Fruit fly (Drosophila melanogaster) whole organism, wandering third instar larva: Measurements from ENCODE around the gene upd2.

Experiments
- Abd-B ChIP-seq: fragments of >200 bp; optimal IDR thresholded peaks from 2 replicates; lab custom pipeline; 2017; ENCODE audit warnings: missing biosample characterization, missing genetic modification characterization
- CG32264 ChIP-seq: fragments of 200-800 bp; sonication (Bioruptor generic); optimal IDR thresholded peaks from 2 replicates; lab custom pipeline; 2016; ENCODE audit warnings: missing biosample characterization, missing genetic modification characterization
- CG9705 ChIP-seq: fragments of 200-800 bp; sonication (Bioruptor generic); optimal IDR thresholded peaks from 2 replicates; lab custom pipeline; 2018; ENCODE audit warnings: missing biosample characterization, mild to moderate bottlenecking, missing genetic modification characterization
- CrebA ChIP-seq: fragments of 200-800 bp; sonication (Bioruptor generic); optimal IDR thresholded peaks from 2 replicates; lab custom pipeline; 2016; ENCODE audit warnings: missing biosample characterization, mild to moderate bottlenecking, missing genetic modification characterization, borderline replicate concordance
- Dfd ChIP-seq: fragments of >200 bp; optimal IDR thresholded peaks from 2 replicates; lab custom pipeline; 2017; ENCODE audit warnings: missing biosample characterization, missing genetic modification characterization
- Dif ChIP-seq: fragments of 200-275, 200-300 bp; sonication (Bioruptor generic); optimal IDR thresholded peaks from 2 replicates; lab custom pipeline; 2018; ENCODE audit warnings: missing biosample characterization, missing genetic modification characterization; ENCODE audit not compliant: partially characterized antibody
- HLH106 ChIP-seq: fragments of 200-800 bp; optimal IDR thresholded peaks from 3 replicates; lab custom pipeline; 2019; ENCODE audit warnings: missing biosample characterization, mild to moderate bottlenecking, missing genetic modification characterization, moderate library complexity
- Hnf4 ChIP-seq: fragments of 200-800 bp; sonication (Bioruptor generic); optimal IDR thresholded peaks from 2 replicates; lab custom pipeline; 2016; ENCODE audit warnings: missing biosample characterization, mild to moderate bottlenecking, missing genetic modification characterization
- Hr78 ChIP-seq: fragments of >200 bp; optimal IDR thresholded peaks from 2 replicates; lab custom pipeline; 2017; ENCODE audit warnings: missing biosample characterization, missing genetic modification characterization
- Hr83 ChIP-seq: fragments of 200-300 bp; sonication (Bioruptor generic); optimal IDR thresholded peaks from 2 replicates; lab custom pipeline; 2016; ENCODE audit warnings: missing biosample characterization, mild to moderate bottlenecking, missing genetic modification characterization, moderate library complexity; ENCODE audit not compliant: poor library complexity, severe bottlenecking
- Jra ChIP-seq: sonication (Bioruptor generic); optimal IDR thresholded peaks from 2 replicates; lab custom pipeline; 2016; ENCODE audit warnings: missing biosample characterization, missing genetic modification characterization
- Mio ChIP-seq: sonication (Bioruptor generic); optimal IDR thresholded peaks from 2 replicates; lab custom pipeline; 2016; ENCODE audit warnings: missing biosample characterization, missing genetic modification characterization
- Myc ChIP-seq: fragments of >200 bp; optimal IDR thresholded peaks from 2 replicates; lab custom pipeline; 2017
- N ChIP-seq: fragments of >200 bp; optimal IDR thresholded peaks from 2 replicates; lab custom pipeline; 2018; ENCODE audit warnings: missing biosample characterization, missing external identifiers, missing genetic modification characterization
- OdsH ChIP-seq: fragments of 200-800 bp; sonication (Bioruptor generic); optimal IDR thresholded peaks from 2 replicates; lab custom pipeline; 2016; ENCODE audit warnings: missing biosample characterization, mild to moderate bottlenecking, missing genetic modification characterization
- Rel ChIP-seq, 2 experiments: fragments of 200-800 bp; sonication (Bioruptor generic) in 1 of 2; optimal IDR thresholded peaks; 2 replicates in 1 of 2; 3 replicates in 1 of 2; lab custom pipeline; 2016 to 2019; ENCODE audit warnings: mild to moderate bottlenecking in 2 of 2, missing biosample characterization in 2 of 2, missing genetic modification characterization in 2 of 2, moderate library complexity in 1 of 2
- Sp1 ChIP-seq: fragments of 200-800 bp; sonication (Bioruptor generic); optimal IDR thresholded peaks from 3 replicates; lab custom pipeline; 2019; ENCODE audit warnings: missing biosample characterization, mild to moderate bottlenecking, missing genetic modification characterization, moderate library complexity
- Vsx2 ChIP-seq: fragments of 200-300, 225-300 bp; sonication (Bioruptor generic); optimal IDR thresholded peaks from 2 replicates; lab custom pipeline; 2018; ENCODE audit warnings: missing biosample characterization, missing genetic modification characterization; ENCODE audit not compliant: partially characterized antibody
- br ChIP-seq: fragments of 200-800 bp; sonication (Bioruptor generic); optimal IDR thresholded peaks from 2 replicates; lab custom pipeline; 2016; ENCODE audit warnings: missing biosample characterization, missing genetic modification characterization
- brk ChIP-seq: fragments of 200-800 bp; sonication (Bioruptor generic); optimal IDR thresholded peaks from 2 replicates; lab custom pipeline; 2016; ENCODE audit warnings: missing biosample characterization, mild to moderate bottlenecking, missing genetic modification characterization
- dl ChIP-seq, 2 experiments: fragments of 175-275, 200-275 bp in 1 of 2; fragments of 200-275 bp in 1 of 2; sonication (Bioruptor generic); optimal IDR thresholded peaks; lab custom pipeline; 2018; ENCODE audit warnings: mild to moderate bottlenecking in 2 of 2, missing biosample characterization in 2 of 2, missing genetic modification characterization in 2 of 2, moderate library complexity in 2 of 2; ENCODE audit not compliant: partially characterized antibody in 2 of 2, insufficient read depth in 1 of 2
- dmrt93B ChIP-seq: fragments of 200-800 bp; sonication (Bioruptor generic); optimal IDR thresholded peaks from 2 replicates; lab custom pipeline; 2018; ENCODE audit warnings: missing biosample characterization, mild to moderate bottlenecking, missing genetic modification characterization
- dsf ChIP-seq: sonication (Bioruptor generic); optimal IDR thresholded peaks from 2 replicates; lab custom pipeline; 2016; ENCODE audit warnings: missing biosample characterization, missing genetic modification characterization, borderline replicate concordance
- ey ChIP-seq: fragments of 200-800 bp; sonication (Bioruptor generic); optimal IDR thresholded peaks from 2 replicates; lab custom pipeline; 2016; ENCODE audit warnings: missing biosample characterization, missing genetic modification characterization
- fru ChIP-seq: fragments of 200-800 bp; sonication (Bioruptor generic); optimal IDR thresholded peaks from 3 replicates; lab custom pipeline; 2016; ENCODE audit warnings: missing biosample characterization, mild to moderate bottlenecking, missing genetic modification characterization
- h ChIP-seq: fragments of 200-800 bp; sonication (Bioruptor generic); optimal IDR thresholded peaks from 3 replicates; lab custom pipeline; 2016; ENCODE audit warnings: missing biosample characterization, mild to moderate bottlenecking, missing genetic modification characterization
- jim ChIP-seq: fragments of 175-275, 200-325 bp; sonication (Bioruptor generic); optimal IDR thresholded peaks from 2 replicates; lab custom pipeline; 2016; ENCODE audit warnings: missing biosample characterization, mild to moderate bottlenecking, missing genetic modification characterization
- pan ChIP-seq: fragments of >200 bp; optimal IDR thresholded peaks from 2 replicates; lab custom pipeline; 2017
- psq ChIP-seq: fragments of 200-800 bp; sonication (Bioruptor generic); optimal IDR thresholded peaks from 3 replicates; lab custom pipeline; 2017; ENCODE audit warnings: missing biosample characterization, mild to moderate bottlenecking, missing genetic modification characterization, moderate library complexity
- rgr ChIP-seq: fragments of 200-800 bp; sonication (Bioruptor generic); optimal IDR thresholded peaks from 3 replicates; lab custom pipeline; 2016; ENCODE audit warnings: missing biosample characterization, mild to moderate bottlenecking, missing genetic modification characterization
- sage ChIP-seq: fragments of 200-800 bp; sonication (Bioruptor generic); optimal IDR thresholded peaks from 2 replicates; lab custom pipeline; 2016; ENCODE audit warnings: missing biosample characterization, mild to moderate bottlenecking, missing genetic modification characterization
- sv ChIP-seq: fragments of 200-800 bp; sonication (Bioruptor generic); optimal IDR thresholded peaks from 3 replicates; lab custom pipeline; 2016; ENCODE audit warnings: missing biosample characterization, missing genetic modification characterization
- tai ChIP-seq: sonication (Bioruptor generic); optimal IDR thresholded peaks from 2 replicates; lab custom pipeline; 2016; ENCODE audit warnings: missing biosample characterization, missing genetic modification characterization
- usp ChIP-seq: fragments of >200 bp; optimal IDR thresholded peaks from 2 replicates; lab custom pipeline; 2017; ENCODE audit warnings: missing biosample characterization, missing genetic modification characterization
- woc ChIP-seq: sonication (Bioruptor generic); optimal IDR thresholded peaks from 2 replicates; lab custom pipeline; 2016; ENCODE audit warnings: missing biosample characterization, mild to moderate bottlenecking, missing genetic modification characterization

upd2 gene

DNA sequence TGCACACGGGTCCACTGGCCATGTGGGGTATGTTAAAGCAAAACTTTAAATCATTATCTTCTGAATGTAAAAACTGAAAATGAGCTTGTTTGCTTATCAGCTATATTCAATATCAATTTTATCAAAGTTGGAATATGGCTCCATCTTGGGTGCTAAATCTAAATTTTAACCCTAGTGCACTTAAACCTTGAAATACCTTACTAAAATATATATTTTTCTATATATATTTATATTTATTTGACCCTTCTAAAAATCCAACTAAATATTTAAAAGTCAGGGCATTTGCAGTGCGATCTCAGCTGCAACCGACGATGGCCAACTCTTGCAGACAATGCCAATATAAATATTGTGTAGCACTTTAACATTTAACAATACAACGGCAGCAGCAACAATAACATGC lies 19.1 kb upstream of the upd2 start:
- TF ChIP-seq rgr (GFP tag; lab: Kevin White, UChicago), result no peak
- no peak for TF ChIP-seq brk (GFP tag; lab: Kevin White, UChicago)
- TF ChIP-seq HLH106 (tag; lab: Kevin White, UChicago), result peak; percentile 4

DNA sequence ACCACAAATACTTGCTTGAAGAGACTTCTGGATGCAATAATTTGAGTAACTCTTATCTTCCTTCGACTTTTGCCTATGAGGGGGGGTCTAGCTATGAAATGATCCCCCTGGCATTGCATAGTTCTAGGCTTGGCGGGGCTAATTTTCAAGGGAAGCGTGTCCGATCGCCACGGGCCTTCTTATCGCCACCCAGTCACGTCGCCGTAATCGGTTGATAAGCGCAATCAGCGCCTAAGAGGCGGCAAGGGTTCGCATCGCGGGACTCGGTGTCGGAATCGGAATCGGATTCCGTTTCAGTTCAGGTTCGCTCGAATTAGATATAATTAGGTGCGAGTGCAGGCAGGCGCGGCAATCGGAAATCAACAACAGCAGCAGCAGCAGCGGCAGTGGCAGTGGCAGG lies 18.4 kb upstream of the upd2 start:
- TF ChIP-seq Dfd, result no peak
- TF ChIP-seq dmrt93B (GFP tag; lab: Kevin White, UChicago), result no peak
- TF ChIP-seq CG32264 (GFP tag; lab: Kevin White, UChicago), result no peak
- TF ChIP-seq Sp1 (GFP tag; lab: Kevin White, UChicago), result no peak
- TF ChIP-seq CG9705, result no peak
- TF ChIP-seq tai (GFP tag; lab: Kevin White, UChicago), result no peak
- no peak for TF ChIP-seq usp (GFP tag; lab: Kevin White, UChicago)
- no peak for TF ChIP-seq Hr78 (GFP tag; lab: Kevin White, UChicago)
- TF ChIP-seq Abd-B (GFP tag; lab: Kevin White, UChicago), result no peak
- TF ChIP-seq CrebA (GFP tag; lab: Kevin White, UChicago), result no peak
- no peak for TF ChIP-seq woc
- no peak for TF ChIP-seq N (GFP tag; lab: Kevin White, UChicago)

DNA sequence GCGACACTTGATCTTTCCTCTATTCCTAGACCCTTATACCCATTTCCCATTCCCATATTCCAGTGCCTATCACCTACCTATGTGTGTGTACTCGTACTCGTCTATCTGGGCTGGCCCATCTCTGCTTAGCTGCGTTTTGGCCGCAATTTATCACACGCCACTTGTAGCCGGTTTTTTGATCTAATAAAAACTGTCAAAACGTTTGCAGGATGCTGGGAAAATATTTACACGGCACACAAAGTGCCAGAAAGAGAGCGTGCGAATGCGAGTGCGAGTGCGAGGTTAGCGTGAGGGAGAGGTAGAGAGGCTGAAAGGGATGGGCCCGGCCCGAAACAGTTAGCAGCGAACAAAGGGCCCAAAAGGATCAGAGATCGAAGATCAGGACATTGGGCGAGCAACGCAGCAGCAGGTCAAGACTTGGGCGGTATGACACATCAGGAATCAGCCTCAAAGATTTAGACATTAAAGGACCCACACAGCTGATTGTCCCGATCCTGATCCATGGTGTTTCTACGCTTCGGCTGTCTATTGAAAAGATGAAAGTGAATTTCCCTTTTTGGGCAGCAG lies 17.0 kb upstream of the upd2 start:
- TF ChIP-seq jim (GFP tag; lab: Kevin White, UChicago) (no peak), Rel (GFP tag; optimal IDR thresholded peaks at IDR 0.05; lab: Kevin White, UChicago) (no peak), Rel (tag; optimal IDR thresholded peaks at IDR 0.05; lab: Kevin White, UChicago) (no peak), tai (GFP tag; lab: Kevin White, UChicago) (no peak), Mio (GFP tag; lab: Kevin White, UChicago) (no peak)
- TF ChIP-seq, all 38 proteins: peak for 0

DNA sequence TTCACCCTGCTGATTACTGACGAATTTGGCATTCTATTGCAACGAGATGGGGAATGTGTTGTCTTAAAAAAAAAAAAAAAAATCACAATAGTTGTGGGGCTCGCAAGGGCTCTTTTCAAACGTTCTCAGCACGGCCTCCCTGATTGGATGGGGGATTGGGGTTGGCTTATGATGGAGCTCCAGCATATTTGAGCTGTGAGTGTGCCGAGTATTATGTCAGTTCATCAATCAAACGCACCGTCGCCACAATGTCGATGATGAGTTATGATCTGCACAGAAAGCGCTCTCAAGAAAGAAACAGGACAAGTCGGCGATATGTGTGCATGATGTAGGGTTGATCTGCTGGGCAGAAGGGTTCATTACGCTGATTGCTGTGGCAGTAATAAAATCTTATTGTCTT lies 16.3 kb upstream of the upd2 start, which contains the start of gene CG15059:
CG15059 (minus strand) TSS at position 101 of the 400 bp plus-strand sequence.
- TF ChIP-seq dmrt93B (GFP tag; lab: Kevin White, UChicago) (no peak), OdsH (GFP tag; lab: Kevin White, UChicago) (no peak), CG32264 (GFP tag; lab: Kevin White, UChicago) (no peak), Mio (GFP tag; lab: Kevin White, UChicago) (no peak), rgr (GFP tag; lab: Kevin White, UChicago) (no peak), Sp1 (GFP tag; lab: Kevin White, UChicago) (no peak), tai (GFP tag; lab: Kevin White, UChicago) (no peak), Rel (GFP tag; optimal IDR thresholded peaks at IDR 0.05; lab: Kevin White, UChicago) (no peak), Rel (tag; optimal IDR thresholded peaks at IDR 0.05; lab: Kevin White, UChicago) (no peak)

DNA sequence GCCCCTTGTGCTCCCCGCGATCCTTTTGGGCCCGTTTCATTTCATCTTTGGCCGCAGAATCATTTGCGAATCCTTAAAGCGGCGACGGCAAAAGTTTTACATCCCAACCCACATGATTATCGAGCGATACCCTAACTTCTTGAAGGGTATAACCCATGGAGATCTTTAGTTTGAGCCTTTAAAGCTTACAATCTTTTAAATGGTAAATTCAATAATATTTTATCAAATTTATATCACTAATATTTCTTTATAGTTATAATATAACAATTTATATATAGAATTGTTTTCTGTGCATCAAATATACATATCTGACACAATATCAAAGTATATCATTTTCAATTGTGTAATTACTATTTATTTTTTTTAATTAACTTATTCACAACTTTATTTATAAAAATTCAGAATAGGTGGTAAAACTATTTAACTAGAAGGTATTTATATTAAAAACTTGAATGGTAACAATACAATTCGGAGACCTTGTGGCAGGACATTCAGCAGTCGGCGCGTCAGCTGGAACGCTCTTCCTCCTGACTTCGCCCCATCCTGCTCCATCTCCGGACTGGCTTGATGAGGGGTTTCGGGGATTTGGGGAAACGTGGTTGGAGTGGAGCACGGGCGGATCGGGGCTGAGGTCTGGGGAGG lies 13.3 kb upstream of the upd2 start:
- peak; percentile 49 for TF ChIP-seq psq (GFP tag; lab: Kevin White, UChicago)
- no peak for TF ChIP-seq tai (GFP tag; lab: Kevin White, UChicago)
- peak; percentile 33 for TF ChIP-seq CG9705
- TF ChIP-seq Hr78 (GFP tag; lab: Kevin White, UChicago), result no peak
- no peak for TF ChIP-seq Rel (GFP tag; optimal IDR thresholded peaks at IDR 0.05; lab: Kevin White, UChicago)
- no peak for TF ChIP-seq Rel (tag; optimal IDR thresholded peaks at IDR 0.05; lab: Kevin White, UChicago)
- TF ChIP-seq h (GFP tag; lab: Kevin White, UChicago), result no peak
- peak; percentile 73 for TF ChIP-seq Sp1 (GFP tag; lab: Kevin White, UChicago)
- peak; percentile 17 for TF ChIP-seq fru (GFP tag; lab: Kevin White, UChicago)
- TF ChIP-seq sage, result no peak
- peak; percentile 8 for TF ChIP-seq ey (GFP tag; lab: Kevin White, UChicago)
- peak; percentile 76 for TF ChIP-seq HLH106 (tag; lab: Kevin White, UChicago)
- TF ChIP-seq usp (GFP tag; lab: Kevin White, UChicago), result no peak
- TF ChIP-seq Jra (GFP tag; lab: Kevin White, UChicago), result no peak
- no peak for TF ChIP-seq Hr83 (GFP tag; lab: Kevin White, UChicago)
- no peak for TF ChIP-seq jim (GFP tag; lab: Kevin White, UChicago)
- TF ChIP-seq Dfd, result no peak
- TF ChIP-seq Myc (lab: Kevin White, UChicago), result no peak
- peak; percentile 84 for TF ChIP-seq dmrt93B (GFP tag; lab: Kevin White, UChicago)
- TF ChIP-seq Hnf4 (GFP tag; lab: Kevin White, UChicago), result no peak
- no peak for TF ChIP-seq sv (GFP tag; lab: Kevin White, UChicago)
- no peak for TF ChIP-seq dl (GFP tag; optimal IDR thresholded peaks at IDR 0.05; lab: Kevin White, UChicago; ENCODE audit: insufficient read depth in 1 of 2, partially characterized antibody in 2 of 2)
- TF ChIP-seq Abd-B (GFP tag; lab: Kevin White, UChicago), result no peak
- TF ChIP-seq CrebA (GFP tag; lab: Kevin White, UChicago), result no peak
- no peak for TF ChIP-seq brk (GFP tag; lab: Kevin White, UChicago)
- no peak for TF ChIP-seq N (GFP tag; lab: Kevin White, UChicago)
- no peak for TF ChIP-seq dsf (GFP tag; lab: Kevin White, UChicago)
- TF ChIP-seq pan, result no peak
- no peak for TF ChIP-seq Vsx2 (GFP tag; lab: Kevin White, UChicago)
- TF ChIP-seq Mio (GFP tag; lab: Kevin White, UChicago), result no peak
- TF ChIP-seq CG32264 (GFP tag; lab: Kevin White, UChicago), result no peak
- peak; percentile 58 for TF ChIP-seq woc
- peak; percentile 56 for TF ChIP-seq OdsH (GFP tag; lab: Kevin White, UChicago)
- TF ChIP-seq Dif (GFP tag; lab: Kevin White, UChicago), result no peak
- peak; percentile 52 for TF ChIP-seq rgr (GFP tag; lab: Kevin White, UChicago)
- TF ChIP-seq br (GFP tag; lab: Kevin White, UChicago), result no peak
